Fruit fly (Drosophila melanogaster): ENCODE data around the gene Vha16-3.

The Vha16-3 gene

DNA sequence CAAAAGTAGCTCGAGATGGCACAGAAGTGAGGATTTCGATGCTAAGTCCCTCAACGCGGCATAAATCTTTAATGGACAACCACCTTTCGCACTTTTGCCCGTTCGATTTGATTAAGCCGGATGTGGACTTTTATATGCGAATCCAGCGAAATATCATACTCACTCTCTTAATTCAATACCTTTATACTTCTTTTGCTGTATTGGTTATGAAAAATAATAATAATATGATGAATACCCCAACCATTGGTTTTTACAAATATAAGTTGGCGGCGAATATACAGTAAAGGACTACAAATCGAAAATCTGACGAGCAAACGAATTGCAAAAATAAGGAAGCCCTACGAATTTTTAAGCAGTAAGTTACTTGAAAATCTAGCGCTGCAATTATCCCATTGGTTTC is at the start of gene Vha16-3:
Gene Vha16-3, plus strand, starts transcription at position 301 of the 400 bp plus-strand sequence.
- TF ChIP-seq h (optimal IDR thresholded peaks at IDR 0.05), result no peak
- no peak for TF ChIP-seq ttk (optimal IDR thresholded peaks at IDR 0.05)
- TF ChIP-seq insv (optimal IDR thresholded peaks at IDR 0.05), result no peak

DNA sequence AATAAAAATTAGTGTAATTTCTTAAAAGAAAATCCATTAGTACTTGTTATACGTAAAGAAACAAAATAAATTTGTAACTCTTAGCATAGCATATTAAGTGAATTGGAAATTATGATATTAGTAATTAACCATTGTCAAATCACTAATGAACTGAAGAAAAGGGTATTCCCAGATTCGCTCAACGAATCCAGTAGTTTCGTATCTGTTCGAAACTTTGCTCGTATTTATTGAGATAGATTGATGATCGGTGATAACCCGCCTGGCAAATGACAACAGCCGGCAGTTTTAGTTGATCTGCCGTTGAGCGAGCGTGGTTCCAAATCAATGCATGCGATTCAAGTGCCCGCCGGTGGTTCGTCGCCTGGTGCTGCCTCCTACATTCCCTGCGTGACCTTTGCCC is 48.2 kb upstream of the Vha16-3 start, which contains the start of gene CG7560:
Gene CG7560, plus strand, starts transcription at position 301 of the 400 bp plus-strand sequence.
- no peak for TF ChIP-seq ttk (optimal IDR thresholded peaks at IDR 0.05)
- TF ChIP-seq Sin3A (optimal IDR thresholded peaks at IDR 0.05), result no peak
- no peak for TF ChIP-seq insv (optimal IDR thresholded peaks at IDR 0.05)
- TF ChIP-seq psq (optimal IDR thresholded peaks at IDR 0.05), result no peak
- no peak for TF ChIP-seq Myc (optimal IDR thresholded peaks at IDR 0.05)
- no peak for TF ChIP-seq h (optimal IDR thresholded peaks at IDR 0.05)

DNA sequence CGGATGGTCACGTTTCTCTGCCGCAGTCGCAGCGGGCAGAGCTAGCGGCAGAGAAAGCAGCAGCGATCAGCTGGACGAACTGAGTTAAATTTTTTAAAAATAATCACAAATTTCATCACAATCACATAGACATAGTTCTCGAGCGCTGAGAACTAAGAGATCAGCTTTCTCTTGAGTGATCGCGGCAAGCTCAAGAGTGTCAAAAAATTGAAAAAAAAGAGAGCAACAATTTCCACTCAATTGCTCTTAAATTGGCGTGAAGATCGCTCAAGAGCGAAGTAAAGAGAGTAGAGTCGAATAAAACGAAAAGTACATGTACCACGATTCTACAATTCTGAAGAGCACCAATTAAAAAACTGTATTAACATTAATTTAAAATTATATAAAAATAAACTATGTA is 44.7 kb upstream of the Vha16-3 start:
- TF ChIP-seq Myc (optimal IDR thresholded peaks at IDR 0.05) (no peak), psq (optimal IDR thresholded peaks at IDR 0.05) (no peak), ttk (optimal IDR thresholded peaks at IDR 0.05) (no peak), Sin3A (optimal IDR thresholded peaks at IDR 0.05) (no peak), h (optimal IDR thresholded peaks at IDR 0.05) (no peak), insv (optimal IDR thresholded peaks at IDR 0.05) (no peak)

DNA sequence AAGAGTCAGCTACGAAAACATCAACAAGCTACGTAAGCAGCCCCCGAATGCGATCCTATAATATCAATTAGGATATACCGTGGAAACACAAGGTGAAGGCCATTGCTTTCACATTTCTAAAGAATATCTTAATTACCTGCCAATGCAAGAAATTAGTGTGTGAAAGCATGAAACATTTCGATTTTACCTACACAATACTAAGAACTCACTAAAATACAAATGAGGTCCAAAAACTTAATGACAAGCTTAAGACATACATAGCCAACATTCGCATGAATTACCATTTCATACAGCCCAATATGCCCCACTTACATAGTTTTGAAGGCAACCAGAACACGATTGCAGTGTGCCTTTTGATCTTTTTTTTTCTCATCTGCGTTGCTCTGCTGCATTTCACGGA is 43.4 kb upstream of the Vha16-3 start:
- TF ChIP-seq ttk (optimal IDR thresholded peaks at IDR 0.05) (no peak), insv (optimal IDR thresholded peaks at IDR 0.05) (no peak), h (optimal IDR thresholded peaks at IDR 0.05) (no peak), Sin3A (optimal IDR thresholded peaks at IDR 0.05) (no peak)

DNA sequence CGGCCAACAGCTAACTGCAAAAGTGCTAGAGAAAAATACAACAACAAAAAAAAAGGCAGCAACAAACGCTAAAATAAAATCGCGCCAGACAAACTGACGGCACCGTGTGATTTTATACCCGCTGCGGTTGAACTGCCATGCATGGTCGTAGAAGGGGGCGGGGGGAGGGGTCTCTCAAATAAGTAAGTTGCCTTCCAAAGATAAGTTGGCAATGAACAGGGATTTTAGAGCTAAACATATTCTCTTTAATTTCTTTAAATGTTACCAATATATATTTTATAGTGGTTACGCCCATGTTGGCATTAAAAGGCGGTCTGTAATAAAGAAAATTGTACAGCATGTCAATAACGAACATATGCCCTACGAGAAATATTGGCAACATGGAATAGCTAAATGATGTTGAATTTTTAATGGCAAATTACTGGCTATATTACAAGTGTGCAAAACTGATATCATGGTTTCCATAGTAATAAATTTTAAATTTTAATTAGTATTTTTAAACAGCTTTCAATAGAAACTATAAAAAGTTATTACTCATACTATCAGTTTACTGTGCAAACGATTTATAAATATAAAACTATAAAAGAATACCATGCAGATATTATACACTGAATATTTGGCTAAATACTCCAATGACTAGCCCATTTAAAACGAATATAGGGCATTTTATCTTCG is 41.7 kb upstream of the Vha16-3 start:
- TF ChIP-seq psq (optimal IDR thresholded peaks at IDR 0.05), result no peak
- TF ChIP-seq insv (optimal IDR thresholded peaks at IDR 0.05), result no peak
- TF ChIP-seq h (optimal IDR thresholded peaks at IDR 0.05), result no peak
- no peak for TF ChIP-seq ttk (optimal IDR thresholded peaks at IDR 0.05)
- TF ChIP-seq Sin3A (optimal IDR thresholded peaks at IDR 0.05), result no peak
- TF ChIP-seq Myc (optimal IDR thresholded peaks at IDR 0.05), result no peak

- TF ChIP-seq h (optimal IDR thresholded peaks at IDR 0.05), result no peak
- TF ChIP-seq insv (optimal IDR thresholded peaks at IDR 0.05), result no peak
- TF ChIP-seq Sin3A (optimal IDR thresholded peaks at IDR 0.05), result no peak
- no peak for TF ChIP-seq ttk (optimal IDR thresholded peaks at IDR 0.05)
- TF ChIP-seq psq (optimal IDR thresholded peaks at IDR 0.05), result no peak
- TF ChIP-seq Myc (optimal IDR thresholded peaks at IDR 0.05), result no peak
Measured at dm6 chr3L:11431926-11432323, 41.2 kb upstream of the Vha16-3 start.

dm6 chr3L:11432472-11432871 is 40.6 kb upstream of the Vha16-3 start:
- no peak for TF ChIP-seq h (optimal IDR thresholded peaks at IDR 0.05)
- no peak for TF ChIP-seq Sin3A (optimal IDR thresholded peaks at IDR 0.05)
- no peak for TF ChIP-seq ttk (optimal IDR thresholded peaks at IDR 0.05)
- no peak for TF ChIP-seq psq (optimal IDR thresholded peaks at IDR 0.05)
- TF ChIP-seq insv (optimal IDR thresholded peaks at IDR 0.05), result no peak
- no peak for TF ChIP-seq Myc (optimal IDR thresholded peaks at IDR 0.05)

dm6 chr3L:11433151-11433550 is 39.9 kb upstream of the Vha16-3 start:
- TF ChIP-seq h (optimal IDR thresholded peaks at IDR 0.05) (no peak), psq (optimal IDR thresholded peaks at IDR 0.05) (no peak), Sin3A (optimal IDR thresholded peaks at IDR 0.05) (no peak), Myc (optimal IDR thresholded peaks at IDR 0.05) (no peak), ttk (optimal IDR thresholded peaks at IDR 0.05) (no peak), insv (optimal IDR thresholded peaks at IDR 0.05) (no peak)

DNA sequence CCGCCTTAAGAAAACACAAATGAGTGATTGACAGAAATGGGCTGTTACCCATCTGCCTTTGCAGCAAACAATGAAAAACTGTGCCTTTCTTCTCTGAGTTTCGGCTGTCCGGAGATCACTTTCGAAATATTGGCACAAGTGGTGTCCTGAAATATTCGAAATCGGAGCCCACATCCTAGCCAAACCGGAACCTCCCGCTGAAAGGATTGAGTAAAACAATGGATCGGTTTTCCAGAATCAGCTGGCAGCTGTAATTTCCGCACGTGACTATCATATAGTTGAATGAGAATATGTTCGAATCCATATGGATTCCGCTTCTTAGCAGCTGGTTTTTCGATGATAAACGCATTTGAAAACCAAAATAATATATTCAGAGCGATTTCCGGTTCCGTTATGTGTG is 39.0 kb upstream of the Vha16-3 start:
- TF ChIP-seq insv (optimal IDR thresholded peaks at IDR 0.05) (no peak), Myc (optimal IDR thresholded peaks at IDR 0.05) (no peak), h (optimal IDR thresholded peaks at IDR 0.05) (no peak), ttk (optimal IDR thresholded peaks at IDR 0.05) (no peak), psq (optimal IDR thresholded peaks at IDR 0.05) (no peak), Sin3A (optimal IDR thresholded peaks at IDR 0.05) (no peak)

DNA sequence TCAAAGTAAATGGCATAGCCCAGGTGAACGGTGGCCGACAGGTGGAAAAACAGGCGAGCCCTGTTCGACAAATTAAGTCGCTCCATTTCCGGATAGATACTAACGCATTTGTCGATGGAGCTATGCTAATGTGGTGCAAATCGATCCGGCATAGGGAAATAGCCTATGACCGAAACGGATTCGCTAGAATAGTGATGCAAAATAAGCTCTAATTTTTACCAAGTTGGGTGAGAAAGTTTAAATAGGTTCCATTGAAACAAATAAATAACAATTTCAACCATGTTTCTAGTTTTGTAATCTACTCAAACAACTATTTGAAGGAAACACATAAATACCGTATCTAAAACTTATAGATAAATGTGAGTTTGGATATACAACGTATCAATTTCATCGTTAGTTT is 37.7 kb upstream of the Vha16-3 start, which contains the start of gene CG6149:
Gene CG6149, minus strand, starts transcription at position 101 of the 400 bp plus-strand sequence.
- TF ChIP-seq Sin3A (optimal IDR thresholded peaks at IDR 0.05) (no peak), ttk (optimal IDR thresholded peaks at IDR 0.05) (no peak), h (optimal IDR thresholded peaks at IDR 0.05) (no peak), insv (optimal IDR thresholded peaks at IDR 0.05) (no peak), Myc (optimal IDR thresholded peaks at IDR 0.05) (no peak), psq (optimal IDR thresholded peaks at IDR 0.05) (no peak)

DNA sequence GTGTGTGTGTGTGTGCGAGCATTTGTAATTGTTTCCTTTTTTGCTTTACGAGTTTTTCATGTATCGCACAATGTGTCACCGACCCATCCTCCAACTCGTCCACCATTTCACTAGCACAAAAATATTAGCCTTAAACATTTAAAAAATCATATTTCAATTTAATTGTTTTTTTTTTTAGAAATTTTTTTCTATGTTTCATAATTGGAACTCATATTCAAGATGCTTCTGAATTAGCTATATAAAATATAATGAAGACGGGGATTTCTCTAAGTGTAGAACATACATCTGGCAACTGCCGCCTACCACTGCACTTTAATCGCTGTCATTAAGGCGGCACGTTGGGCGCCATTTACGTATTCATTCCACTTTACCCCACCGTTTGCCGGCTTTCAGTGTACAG is 33.5 kb upstream of the Vha16-3 start:
- TF ChIP-seq Sin3A (optimal IDR thresholded peaks at IDR 0.05), result no peak
- no peak for TF ChIP-seq Myc (optimal IDR thresholded peaks at IDR 0.05)
- no peak for TF ChIP-seq ttk (optimal IDR thresholded peaks at IDR 0.05)
- TF ChIP-seq h (optimal IDR thresholded peaks at IDR 0.05), result no peak

DNA sequence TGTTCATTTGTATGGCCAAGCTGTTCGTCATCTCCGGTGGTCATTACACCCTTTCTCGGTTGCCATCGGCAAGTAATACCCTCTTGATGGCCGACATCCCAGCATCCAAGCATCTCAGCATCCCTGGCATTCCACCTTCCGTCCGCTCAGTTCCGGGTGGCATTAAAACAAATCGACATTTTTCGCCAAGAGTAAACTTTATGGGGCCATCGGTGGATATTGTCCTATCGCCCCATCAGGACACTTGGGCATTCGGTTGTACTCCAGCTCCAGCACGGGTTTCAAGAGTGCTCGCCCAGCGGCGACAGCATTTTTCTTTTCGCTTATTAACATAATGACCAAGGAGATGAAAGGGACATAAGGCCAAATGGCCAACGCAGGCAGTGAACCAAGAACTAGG is 32.8 kb upstream of the Vha16-3 start:
- no peak for TF ChIP-seq h (optimal IDR thresholded peaks at IDR 0.05)
- TF ChIP-seq Sin3A (optimal IDR thresholded peaks at IDR 0.05), result no peak
- TF ChIP-seq psq (optimal IDR thresholded peaks at IDR 0.05), result no peak
- TF ChIP-seq ttk (optimal IDR thresholded peaks at IDR 0.05), result no peak
- TF ChIP-seq Myc (optimal IDR thresholded peaks at IDR 0.05), result no peak
- TF ChIP-seq insv (optimal IDR thresholded peaks at IDR 0.05), result no peak

- TF ChIP-seq Myc (optimal IDR thresholded peaks at IDR 0.05) (no peak), psq (optimal IDR thresholded peaks at IDR 0.05) (no peak), Sin3A (optimal IDR thresholded peaks at IDR 0.05) (no peak), h (optimal IDR thresholded peaks at IDR 0.05) (no peak), insv (optimal IDR thresholded peaks at IDR 0.05) (no peak), ttk (optimal IDR thresholded peaks at IDR 0.05) (no peak)
Measured at dm6 chr3L:11440769-11441168, 32.3 kb upstream of the Vha16-3 start.

Data from Kc167 (cell line).